Fruit fly (Drosophila melanogaster) whole organism, embryonic: Measurements from ENCODE around the gene TrpRS.
A peak's percentile ranks its signal among the peaks of the same experiment; 100 is the strongest.

Experiments used
- Antp ChIP-seq: fragments of 200-800 bp; sonication (Bioruptor generic); optimal IDR thresholded peaks from 3 replicates; lab custom pipeline; 2016; ENCODE audit warnings: missing biosample characterization, missing genetic modification characterization
- CG11093 ChIP-seq: fragments of 200-800 bp; sonication (Bioruptor generic); IDR thresholded peaks from 3 replicates; pipeline ENCODE4 v1.3.6; 2022; ENCODE audit warnings: missing biosample characterization, missing genetic modification characterization
- CG11560 ChIP-seq: fragments of 200-800 bp; sonication (Bioruptor generic); IDR thresholded peaks from 3 replicates; pipeline ENCODE4 v1.3.6; 2022; ENCODE audit warnings: missing biosample characterization, missing genetic modification characterization
- CG12744 ChIP-seq: fragments of 200-800 bp; sonication (Bioruptor generic); optimal IDR thresholded peaks from 2 replicates; lab custom pipeline; 2016; ENCODE audit warnings: missing biosample characterization, missing genetic modification characterization
- CG14710 ChIP-seq: fragments of 200-800 bp; sonication (Bioruptor generic); optimal IDR thresholded peaks from 3 replicates; lab custom pipeline; 2019; ENCODE audit warnings: missing biosample characterization, mild to moderate bottlenecking, missing genetic modification characterization, moderate library complexity
- CG15269 ChIP-seq: fragments of 200-800 bp; sonication (Bioruptor generic); optimal IDR thresholded peaks from 2 replicates; lab custom pipeline; 2018; ENCODE audit warnings: missing biosample characterization, mild to moderate bottlenecking, missing genetic modification characterization, moderate library complexity
- CG15514 ChIP-seq: fragments of 200-800 bp; sonication (Bioruptor generic); optimal IDR thresholded peaks from 3 replicates; lab custom pipeline; 2017; ENCODE audit warnings: missing biosample characterization, missing genetic modification characterization, mild to moderate bottlenecking, moderate library complexity, missing genetic modification reagents
- CG1647 ChIP-seq: fragments of 200-800 bp; sonication (Bioruptor generic); optimal IDR thresholded peaks from 3 replicates; lab custom pipeline; 2016; ENCODE audit warnings: missing biosample characterization, missing genetic modification characterization
- CG17328 ChIP-seq: fragments of 200-800 bp; sonication (Bioruptor generic); IDR thresholded peaks from 2 replicates; pipeline ENCODE4 v1.3.6; 2022; ENCODE audit warnings: missing biosample characterization, missing genetic modification characterization
- CG17568 ChIP-seq: fragments of 200-800 bp; sonication (Bioruptor generic); optimal IDR thresholded peaks from 2 replicates; lab custom pipeline; 2018; ENCODE audit warnings: missing biosample characterization, mild to moderate bottlenecking, missing genetic modification characterization, moderate library complexity
- CG2129 ChIP-seq: fragments of 200-800 bp; sonication (Bioruptor generic); IDR thresholded peaks from 2 replicates; pipeline ENCODE4 v1.3.6; 2022; ENCODE audit warnings: missing biosample characterization, missing genetic modification characterization; ENCODE audit not compliant: partially characterized antibody
- CG33213 ChIP-seq: fragments of 200-800 bp; sonication (Bioruptor generic); optimal IDR thresholded peaks from 3 replicates; lab custom pipeline; 2016; ENCODE audit warnings: missing biosample characterization, missing genetic modification characterization
- CG4282 ChIP-seq: fragments of 200-800 bp; sonication (Bioruptor generic); optimal IDR thresholded peaks from 2 replicates; lab custom pipeline; 2016; ENCODE audit warnings: missing biosample characterization, missing genetic modification characterization
- CG4360 ChIP-seq: fragments of 200-800 bp; sonication (Bioruptor generic); IDR thresholded peaks from 2 replicates; pipeline ENCODE4 v1.3.6; 2022; ENCODE audit warnings: missing biosample characterization, missing genetic modification characterization
- CG6765 ChIP-seq: fragments of 200-800 bp; sonication (Bioruptor generic); optimal IDR thresholded peaks from 3 replicates; lab custom pipeline; 2017; ENCODE audit warnings: missing biosample characterization, mild to moderate bottlenecking, missing genetic modification characterization
- CG6813 ChIP-seq: fragments of 200-800 bp; sonication (Bioruptor generic); optimal IDR thresholded peaks from 2 replicates; lab custom pipeline; 2017; ENCODE audit warnings: missing biosample characterization, missing genetic modification characterization, mild to moderate bottlenecking, moderate library complexity, missing genetic modification reagents
- CG8388 ChIP-seq: fragments of 200-800 bp; sonication (Bioruptor generic); optimal IDR thresholded peaks from 2 replicates; lab custom pipeline; 2019; ENCODE audit warnings: missing biosample characterization, mild to moderate bottlenecking, missing genetic modification characterization, moderate library complexity
- CG8765 ChIP-seq: fragments of 200-800 bp; sonication (Bioruptor generic); IDR thresholded peaks from 2 replicates; pipeline ENCODE4 v1.3.6; 2022; ENCODE audit warnings: missing biosample characterization, missing genetic modification characterization
- CG9727 ChIP-seq: fragments of 200-800 bp; sonication (Bioruptor generic); optimal IDR thresholded peaks from 3 replicates; lab custom pipeline; 2017; ENCODE audit warnings: missing biosample characterization, mild to moderate bottlenecking, missing genetic modification characterization
- Eip74EF ChIP-seq, 2 experiments: fragments of 200-800 bp in 1 of 2; fragments of >200 bp in 1 of 2; sonication (Bioruptor generic) in 1 of 2; optimal IDR thresholded peaks; 2 replicates each; lab custom pipeline; 2017 to 2019; ENCODE audit warnings: missing biosample characterization in 2 of 2, missing genetic modification characterization in 2 of 2, mild to moderate bottlenecking in 1 of 2, moderate library complexity in 1 of 2
- Hsf ChIP-seq: fragments of 200-800 bp; sonication (Bioruptor generic); optimal IDR thresholded peaks from 3 replicates; lab custom pipeline; 2016; ENCODE audit warnings: missing biosample characterization, missing genetic modification characterization
- MESR4 ChIP-seq: fragments of 200-800 bp; sonication (Bioruptor generic); optimal IDR thresholded peaks from 2 replicates; lab custom pipeline; 2018; ENCODE audit warnings: missing biosample characterization, mild to moderate bottlenecking, missing genetic modification characterization, moderate library complexity
- Mrtf ChIP-seq: fragments of 200-800 bp; sonication (Bioruptor generic); IDR thresholded peaks from 3 replicates; pipeline ENCODE4 v1.3.6; 2022; ENCODE audit warnings: missing biosample characterization, missing genetic modification characterization
- NK7.1 ChIP-seq: fragments of 200-800 bp; sonication (Bioruptor generic); optimal IDR thresholded peaks from 3 replicates; lab custom pipeline; 2016; ENCODE audit warnings: missing biosample characterization, missing genetic modification characterization
- Opbp ChIP-seq: fragments of 200-800 bp; sonication (Bioruptor generic); IDR thresholded peaks from 3 replicates; pipeline ENCODE4 v1.3.6; 2022; ENCODE audit warnings: missing biosample characterization, missing genetic modification characterization; ENCODE audit not compliant: partially characterized antibody
- Sry-β ChIP-seq: fragments of 200-800 bp; sonication (Bioruptor generic); optimal IDR thresholded peaks from 2 replicates; lab custom pipeline; 2018; ENCODE audit warnings: missing biosample characterization, mild to moderate bottlenecking, missing genetic modification characterization, moderate library complexity
- ac ChIP-seq: fragments of 200-800 bp; sonication (Bioruptor generic); optimal IDR thresholded peaks from 3 replicates; lab custom pipeline; 2017; ENCODE audit warnings: missing biosample characterization, mild to moderate bottlenecking, missing genetic modification characterization
- al ChIP-seq: fragments of 200-800 bp; sonication (Bioruptor generic); IDR thresholded peaks from 2 replicates; pipeline ENCODE4 v1.3.6; 2022; ENCODE audit warnings: missing biosample characterization, missing genetic modification characterization
- amos ChIP-seq: fragments of 200-800 bp; sonication (Bioruptor generic); IDR thresholded peaks from 2 replicates; pipeline ENCODE4 v1.3.6; 2022; ENCODE audit warnings: missing biosample characterization, missing genetic modification characterization; ENCODE audit not compliant: partially characterized antibody
- bcd ChIP-seq: fragments of 200-800 bp; sonication (Bioruptor generic); optimal IDR thresholded peaks from 2 replicates; lab custom pipeline; 2017; ENCODE audit warnings: missing biosample characterization, mild to moderate bottlenecking, missing genetic modification characterization
- cato ChIP-seq: fragments of 200-800 bp; sonication (Bioruptor generic); optimal IDR thresholded peaks from 2 replicates; lab custom pipeline; 2016; ENCODE audit warnings: missing biosample characterization, missing genetic modification characterization, borderline replicate concordance
- croc ChIP-seq: fragments of 200-800 bp; sonication (Bioruptor generic); conservative IDR thresholded peaks from 3 replicates; pipeline ENCODE4 v1.3.6; 2022; ENCODE audit warnings: missing biosample characterization, missing genetic modification characterization
- dm ChIP-seq: fragments of 200-800 bp; sonication (Bioruptor generic); optimal IDR thresholded peaks from 3 replicates; lab custom pipeline; 2016; ENCODE audit warnings: missing biosample characterization, missing genetic modification characterization
- dmrt11E ChIP-seq: fragments of 200-800 bp; sonication (Bioruptor generic); optimal IDR thresholded peaks from 3 replicates; lab custom pipeline; 2018; ENCODE audit warnings: missing biosample characterization, mild to moderate bottlenecking, missing genetic modification characterization, moderate library complexity
- fru ChIP-seq: fragments of >200 bp; optimal IDR thresholded peaks from 2 replicates; lab custom pipeline; 2017
- h ChIP-seq: fragments of >200 bp; optimal IDR thresholded peaks from 2 replicates; lab custom pipeline; 2017
- ham ChIP-seq: fragments of 200-800 bp; sonication (Bioruptor generic); IDR thresholded peaks from 2 replicates; pipeline ENCODE4 v1.3.6; 2022; ENCODE audit warnings: missing biosample characterization, missing genetic modification characterization
- hbn ChIP-seq: fragments of 200-800 bp; sonication (Bioruptor generic); IDR thresholded peaks from 2 replicates; pipeline ENCODE4 v1.3.6; 2022; ENCODE audit warnings: missing biosample characterization, missing genetic modification characterization; ENCODE audit not compliant: partially characterized antibody
- lola ChIP-seq, 3 experiments: fragments of >200 bp in 2 of 3; fragments of 200-800 bp in 1 of 3; sonication (Bioruptor generic) in 1 of 3; optimal IDR thresholded peaks; 2 replicates each; lab custom pipeline; 2017 to 2019; ENCODE audit warnings: missing biosample characterization in 3 of 3, missing genetic modification characterization in 3 of 3, mild to moderate bottlenecking in 1 of 3, moderate library complexity in 1 of 3
- org-1 ChIP-seq: fragments of 200-800 bp; sonication (Bioruptor generic); optimal IDR thresholded peaks from 2 replicates; lab custom pipeline; 2017; ENCODE audit warnings: missing biosample characterization, missing genetic modification characterization
- otp ChIP-seq: fragments of 200-800 bp; sonication (Bioruptor generic); IDR thresholded peaks from 3 replicates; pipeline ENCODE4, ENCODE4 v1.3.6; 2022; ENCODE audit warnings: missing biosample characterization, missing genetic modification characterization
- peb ChIP-seq: fragments of 200-800 bp; sonication (Bioruptor generic); IDR thresholded peaks from 2 replicates; pipeline ENCODE4 v1.3.6; 2022; ENCODE audit warnings: missing biosample characterization, missing genetic modification characterization
- pnt ChIP-seq: fragments of 200-800 bp; sonication (Bioruptor generic); optimal IDR thresholded peaks from 3 replicates; lab custom pipeline; 2016; ENCODE audit warnings: missing biosample characterization, missing genetic modification characterization
- ranshi ChIP-seq: fragments of 200-800 bp; sonication (Bioruptor generic); IDR thresholded peaks from 2 replicates; pipeline ENCODE4 v1.3.6; 2022; ENCODE audit warnings: missing biosample characterization, missing genetic modification characterization
- repo ChIP-seq: fragments of 200-800 bp; sonication (Bioruptor generic); optimal IDR thresholded peaks from 2 replicates; lab custom pipeline; 2016; ENCODE audit warnings: missing biosample characterization, missing genetic modification characterization
- sc ChIP-seq, 3 experiments: fragments of >200 bp in 2 of 3; fragments of 200-800 bp in 1 of 3; sonication (Bioruptor generic) in 1 of 3; optimal IDR thresholded peaks; 2 replicates in 2 of 3; 3 replicates in 1 of 3; lab custom pipeline; 2017; ENCODE audit warnings: mild to moderate bottlenecking in 1 of 3, missing biosample characterization in 1 of 3, missing genetic modification characterization in 1 of 3, missing genetic modification reagents in 1 of 3
- sisA ChIP-seq: fragments of 200-800 bp; sonication (Bioruptor generic); IDR thresholded peaks from 2 replicates; pipeline ENCODE4 v1.3.6; 2022; ENCODE audit warnings: missing biosample characterization, missing genetic modification characterization
- sna ChIP-seq: fragments of 200-800 bp; sonication (Bioruptor generic); IDR thresholded peaks from 2 replicates; pipeline ENCODE4 v1.3.6; 2022; ENCODE audit warnings: missing biosample characterization, missing genetic modification characterization; ENCODE audit not compliant: partially characterized antibody
- sob ChIP-seq: fragments of 200-800 bp; sonication (Bioruptor generic); IDR thresholded peaks from 2 replicates; pipeline ENCODE4 v1.3.6; 2022; ENCODE audit warnings: missing biosample characterization, missing genetic modification characterization
- tio ChIP-seq: fragments of 200-800 bp; sonication (Bioruptor generic); optimal IDR thresholded peaks from 2 replicates; lab custom pipeline; 2017; ENCODE audit warnings: missing biosample characterization, missing genetic modification characterization, inconsistent platforms

The TrpRS gene

dm6 chr3R:9226701-9227313 is 39.9 kb downstream of the TrpRS start (continued):
- TF ChIP-seq tio (GFP tag; lab: Kevin White, UChicago) (no peak), peb (GFP tag; lab: Robert Waterston, UW) (no peak), hbn (GFP tag; lab: Robert Waterston, UW) (peak; percentile 29; the same call in 1 of the 2 replicates), MESR4 (GFP tag; lab: Kevin White, UChicago) (no peak), CG2129 (GFP tag; lab: Robert Waterston, UW) (no peak), CG4360 (GFP tag; lab: Robert Waterston, UW) (no peak), croc (GFP tag; lab: Robert Waterston, UW) (no peak), al (GFP tag; lab: Robert Waterston, UW) (no peak), Hsf (GFP tag; lab: Kevin White, UChicago) (no peak), h (lab: Kevin White, UChicago) (no peak), repo (GFP tag; lab: Kevin White, UChicago) (no peak), bcd (no peak), sc (optimal IDR thresholded peaks at IDR 0.05; lab: Kevin White, UChicago) (no peak), sc (GFP tag; optimal IDR thresholded peaks at IDR 0.05; lab: Kevin White, UChicago) (no peak), CG17568 (GFP tag; lab: Kevin White, UChicago) (no peak), CG6813 (GFP tag; lab: Kevin White, UChicago) (no peak), pnt (GFP tag; lab: Kevin White, UChicago) (no peak), org-1 (no peak), lola (GFP tag; optimal IDR thresholded peaks at IDR 0.05; lab: Kevin White, UChicago) (no peak), ac (GFP tag; lab: Kevin White, UChicago) (no peak), CG15514 (GFP tag; lab: Kevin White, UChicago) (no peak), CG33213 (GFP tag; lab: Kevin White, UChicago) (no peak), CG11560 (tag; lab: Robert Waterston, UW) (no peak), Sry-β (GFP tag; lab: Kevin White, UChicago) (no peak), CG8765 (GFP tag; lab: Robert Waterston, UW) (no peak), CG15269 (tag; lab: Kevin White, UChicago) (peak; percentile 40), Antp (GFP tag; lab: Kevin White, UChicago) (no peak), CG12744 (GFP tag; lab: Kevin White, UChicago) (no peak), CG4282 (no peak), CG1647 (GFP tag; lab: Kevin White, UChicago) (no peak), otp (GFP tag; lab: Robert Waterston, UW) (peak; percentile 79), sna (GFP tag; lab: Robert Waterston, UW) (0 out of 2 replicates have a peak, but pooled peaks have one; percentile 28), fru (lab: Kevin White, UChicago) (no peak), sob (no peak), CG14710 (tag; lab: Kevin White, UChicago) (no peak), CG8388 (GFP tag; lab: Kevin White, UChicago) (no peak), dm (peak; percentile 25), dmrt11E (tag; lab: Kevin White, UChicago) (no peak), Mrtf (GFP tag; lab: Robert Waterston, UW) (no peak), NK7.1 (GFP tag; lab: Kevin White, UChicago) (no peak), ham (GFP tag; lab: Robert Waterston, UW) (no peak), ranshi (GFP tag; lab: Robert Waterston, UW) (no peak), CG17328 (GFP tag; lab: Robert Waterston, UW) (no peak), CG6765 (GFP tag; lab: Kevin White, UChicago) (no peak), sisA (GFP tag; lab: Robert Waterston, UW) (no peak), Opbp (GFP tag; lab: Robert Waterston, UW) (no peak), amos (GFP tag; lab: Robert Waterston, UW) (peak; percentile 28; the same call in 1 of the 2 replicates), CG9727 (GFP tag; lab: Kevin White, UChicago) (no peak), Eip74EF (GFP tag; optimal IDR thresholded peaks at IDR 0.05; lab: Kevin White, UChicago) (no peak), CG11093 (no peak), cato (GFP tag; lab: Kevin White, UChicago) (no peak)
